Fruit fly (Drosophila melanogaster): Measurements from ENCODE around the gene Pgant8.

The Pgant8 gene

DNA sequence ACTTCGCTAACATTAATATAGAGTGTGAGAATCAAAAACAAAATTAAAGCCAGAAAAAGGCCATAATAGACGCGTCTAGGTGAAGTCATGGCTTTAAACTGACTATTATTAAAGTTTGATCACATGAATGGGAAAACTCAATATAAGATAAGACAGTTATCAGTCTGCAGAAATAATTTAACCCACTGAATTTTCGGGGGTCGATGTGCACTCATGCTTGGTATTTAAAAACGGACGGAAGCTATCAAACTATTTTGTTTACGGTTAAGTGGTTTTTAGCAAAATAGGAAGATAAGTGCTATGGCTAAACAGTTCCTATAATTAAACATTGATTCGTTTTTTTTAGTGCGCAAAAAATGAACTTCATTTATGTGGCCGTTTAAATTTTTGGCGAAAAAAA is 8.3 kb downstream of the Pgant8 start, which contains the start of gene CG34451:
CG34451 (minus strand) TSS at position 101 of the 400 bp plus-strand sequence.
- no peak for TF ChIP-seq noc (tag; optimal IDR thresholded peaks at IDR 0.05)

DNA sequence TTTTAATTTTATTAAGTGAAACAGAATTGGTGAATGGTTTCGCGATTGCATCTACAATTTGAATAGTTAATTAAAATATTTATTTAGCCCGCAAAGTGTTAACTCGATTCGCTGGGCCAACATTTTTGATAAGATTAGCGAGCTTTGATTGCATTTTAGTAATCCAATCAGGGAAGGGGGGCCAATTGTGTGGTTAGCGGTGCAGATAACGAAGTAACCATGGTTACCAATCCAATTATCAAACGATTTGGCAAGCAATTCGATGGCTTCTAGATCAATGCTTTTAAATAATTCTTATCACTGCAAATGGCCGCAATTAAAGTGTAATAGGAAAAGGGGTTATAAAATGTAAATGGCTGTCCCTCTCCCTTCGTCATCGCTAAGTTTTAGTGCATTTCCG is 8.7 kb downstream of the Pgant8 start:
- no peak for TF ChIP-seq noc (tag; optimal IDR thresholded peaks at IDR 0.05)

DNA sequence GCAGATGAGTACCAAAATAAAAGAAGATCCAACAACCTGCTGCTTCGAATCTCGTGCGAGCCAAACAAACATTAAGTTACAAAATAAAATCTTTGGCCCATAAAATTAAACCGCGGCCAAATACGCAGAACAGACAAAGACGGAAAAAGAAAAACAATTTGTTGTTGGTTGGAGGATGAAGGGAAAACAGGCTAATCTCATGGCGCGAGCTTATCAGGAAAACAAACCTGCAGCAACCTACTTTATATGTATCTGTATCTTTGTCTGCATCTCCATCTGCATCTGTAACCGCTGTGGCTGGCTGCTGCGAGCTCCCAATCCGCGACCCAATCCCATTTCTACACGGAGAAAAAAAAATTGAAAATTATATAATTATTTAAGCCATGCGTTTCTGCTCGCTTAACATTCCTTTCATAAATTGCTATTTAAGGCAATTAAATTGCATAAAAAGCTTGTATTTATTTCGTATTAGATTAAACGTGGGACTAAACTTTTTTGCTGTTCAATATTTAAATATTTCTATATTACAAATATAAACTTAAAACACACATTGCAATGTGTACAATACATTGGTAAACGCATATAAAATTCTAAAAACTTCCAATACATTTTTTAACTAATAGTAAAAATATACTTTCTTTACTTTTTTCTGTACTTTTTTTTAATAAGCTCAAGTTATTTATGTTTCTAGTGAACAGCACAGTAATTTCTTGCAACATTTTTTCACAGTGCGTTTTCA is 9.3 kb downstream of the Pgant8 start:
- no peak for TF ChIP-seq noc (tag; optimal IDR thresholded peaks at IDR 0.05)

DNA sequence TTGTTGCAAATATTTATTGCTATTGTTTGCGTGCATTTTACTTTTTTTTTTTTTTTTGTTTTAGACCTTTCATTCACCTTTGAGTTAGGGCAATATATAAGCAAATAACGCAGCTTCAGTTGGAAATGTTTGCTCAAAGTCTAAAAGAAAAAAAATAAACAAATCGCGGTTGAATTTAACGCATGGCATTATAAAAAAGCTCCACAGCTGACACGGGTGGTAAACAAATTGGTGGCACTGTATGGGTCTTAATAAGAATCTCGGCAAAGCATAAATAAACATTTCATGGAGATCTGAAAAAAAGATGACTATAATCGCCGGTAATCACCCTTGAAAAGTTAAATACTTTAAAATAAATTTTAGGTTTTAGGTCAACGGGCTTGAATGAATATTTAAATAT is 10.7 kb downstream of the Pgant8 start:
- TF ChIP-seq noc (tag; optimal IDR thresholded peaks at IDR 0.05): peak; percentile 2

DNA sequence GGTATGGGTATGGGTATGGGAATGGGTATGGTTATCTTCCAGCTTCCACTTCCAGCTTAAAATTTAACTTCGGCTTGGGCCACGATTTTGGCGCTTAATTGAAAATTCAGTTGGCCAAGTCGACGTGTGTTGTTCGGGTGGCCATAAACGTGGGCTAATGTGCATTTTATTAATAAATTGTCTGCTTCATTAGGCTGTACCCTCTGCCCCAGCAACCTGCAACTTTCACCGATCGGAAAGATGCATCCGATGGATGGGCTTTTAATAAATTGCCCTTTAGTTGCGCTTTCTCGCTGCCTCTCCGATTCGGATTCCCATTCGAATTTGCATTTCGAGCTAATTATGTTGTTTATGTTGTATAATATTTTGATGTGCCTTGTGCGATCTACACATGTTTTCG is 11.5 kb downstream of the Pgant8 start:
- no peak for TF ChIP-seq noc (tag; optimal IDR thresholded peaks at IDR 0.05)

- no peak for TF ChIP-seq noc (tag; optimal IDR thresholded peaks at IDR 0.05)
Observed at dm6 chr3L:15697916-15698315, 14.2 kb downstream of the Pgant8 start.

DNA sequence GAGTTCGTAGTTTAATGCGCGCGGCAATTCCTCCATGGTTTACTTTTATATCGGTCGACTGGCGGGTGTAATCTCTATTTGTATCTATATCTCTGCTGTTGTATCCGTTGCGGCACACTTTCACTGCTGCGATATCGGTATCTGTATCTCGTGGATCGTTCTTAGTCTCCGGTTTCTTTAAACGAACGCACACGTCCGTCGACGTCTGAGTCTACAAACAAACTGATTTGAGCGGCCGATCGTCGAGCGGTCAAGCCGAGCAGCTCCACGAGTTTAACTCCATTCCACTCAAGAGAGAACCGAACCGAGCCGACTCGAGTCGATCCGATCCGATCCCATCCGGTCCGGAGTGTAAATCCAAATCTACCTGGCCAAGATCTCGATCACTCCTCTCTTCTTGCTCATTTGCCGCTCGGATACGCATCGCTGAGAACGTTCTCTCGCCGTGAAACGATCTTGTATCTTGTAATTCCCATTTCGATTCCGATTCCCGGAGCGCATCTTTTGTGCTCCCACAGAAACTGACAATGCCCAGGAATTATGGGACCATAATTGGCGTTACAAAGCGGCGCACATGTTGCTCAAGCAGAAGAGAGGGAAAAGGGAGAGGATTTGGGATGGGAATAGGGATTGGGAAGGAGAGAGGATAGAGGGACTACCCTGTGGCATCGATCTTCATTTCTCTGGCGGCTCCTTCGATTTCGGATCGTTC is 16.1 kb downstream of the Pgant8 start, which contains the start of gene comm2:
comm2 (minus strand) TSS at position 225 of the 712 bp plus-strand sequence.
- TF ChIP-seq noc (tag; optimal IDR thresholded peaks at IDR 0.05): no peak

dm6 chr3L:15700338-15700966 is 16.8 kb downstream of the Pgant8 start:
- TF ChIP-seq noc (tag; optimal IDR thresholded peaks at IDR 0.05): no peak

DNA sequence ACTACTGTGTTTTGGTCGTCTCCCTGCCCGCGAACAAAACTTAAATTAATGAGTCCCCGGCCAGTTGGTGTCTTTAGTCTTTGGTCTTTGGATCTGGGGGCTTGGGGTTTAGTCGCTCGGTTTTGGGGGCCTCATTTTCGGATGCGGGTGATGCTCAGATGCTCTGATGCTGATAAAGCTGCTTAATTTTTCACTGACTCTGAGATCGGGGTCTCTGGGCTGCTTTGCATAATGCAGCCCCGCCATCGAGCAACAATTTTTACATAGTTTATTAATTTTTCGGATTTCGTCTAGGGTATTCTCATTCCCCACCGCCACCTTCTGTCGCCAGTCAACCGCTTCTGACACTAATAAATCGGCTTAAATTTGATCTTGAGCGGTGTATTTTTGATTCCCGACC is 18.5 kb downstream of the Pgant8 start:
- no peak for TF ChIP-seq noc (tag; optimal IDR thresholded peaks at IDR 0.05)

dm6 chr3L:15703330-15704119 is 19.9 kb downstream of the Pgant8 start:
- no peak for TF ChIP-seq noc (tag; optimal IDR thresholded peaks at IDR 0.05)

dm6 chr3L:15704250-15704985 is 20.7 kb downstream of the Pgant8 start:
- TF ChIP-seq noc (tag; optimal IDR thresholded peaks at IDR 0.05): no peak

DNA sequence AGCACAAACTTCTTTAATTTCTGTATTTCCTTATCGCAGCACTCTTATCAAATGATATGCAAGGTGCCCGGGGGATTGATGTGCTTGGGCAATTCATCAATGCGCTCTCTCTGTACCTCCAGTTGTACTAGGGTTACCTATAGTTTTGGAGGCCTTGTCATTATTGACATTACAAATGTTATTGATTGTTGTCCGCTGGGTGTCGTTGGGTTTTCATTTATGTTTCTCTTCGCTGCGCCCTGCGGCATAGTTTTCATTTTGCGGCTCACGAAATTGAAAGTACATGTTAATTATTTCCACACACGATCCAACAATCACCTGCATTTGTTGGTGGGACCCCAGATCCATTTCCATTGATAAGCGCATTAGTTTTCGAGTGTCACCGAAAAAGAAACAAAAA is 22.5 kb downstream of the Pgant8 start:
- TF ChIP-seq noc (tag; optimal IDR thresholded peaks at IDR 0.05): no peak

- no peak for TF ChIP-seq noc (tag; optimal IDR thresholded peaks at IDR 0.05)
Observed at dm6 chr3L:15708158-15708557, 24.5 kb downstream of the Pgant8 start.

DNA sequence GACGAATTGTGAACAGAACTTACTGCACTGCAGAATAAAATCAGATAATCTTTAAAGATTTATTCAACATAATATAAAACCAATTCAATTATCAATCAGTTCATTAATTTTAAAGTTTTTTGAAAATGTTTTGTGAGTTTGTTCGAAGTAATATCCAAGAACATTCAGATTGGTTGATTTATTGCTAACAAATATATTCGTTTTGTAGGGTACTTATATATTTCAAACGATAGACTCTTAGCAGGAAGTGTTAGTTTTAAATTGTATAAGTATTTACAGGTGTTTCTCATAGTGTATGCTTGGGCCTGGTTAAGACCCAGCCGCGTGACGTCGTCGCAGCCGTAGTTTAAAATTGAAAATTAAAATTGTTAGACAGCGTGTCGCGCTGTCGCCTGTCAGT is 24.9 kb downstream of the Pgant8 start:
- no peak for TF ChIP-seq noc (tag; optimal IDR thresholded peaks at IDR 0.05)

DNA sequence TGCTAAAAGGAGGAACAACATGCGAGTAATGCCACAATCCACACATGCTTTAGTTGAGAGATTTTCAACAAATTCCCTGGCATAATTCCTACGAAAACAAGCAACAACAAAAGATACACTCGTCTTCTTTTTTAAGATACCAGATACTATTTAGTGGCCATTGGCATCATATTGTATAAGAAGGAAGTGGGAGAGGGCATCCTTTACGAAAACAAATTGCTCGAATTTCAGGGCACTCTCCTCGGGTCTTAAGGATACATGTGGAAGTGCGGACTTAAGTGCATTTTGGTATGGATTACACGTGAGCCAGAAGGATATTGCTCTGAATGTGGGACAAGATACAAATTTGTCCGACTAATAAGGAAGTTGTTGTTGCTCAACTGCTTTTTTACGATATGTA is 26.5 kb downstream of the Pgant8 start:
- no peak for TF ChIP-seq noc (tag; optimal IDR thresholded peaks at IDR 0.05)

All from whole organism, larva.